Worm (Caenorhabditis elegans): Measurements from ENCODE around the gene R105.1.

DNA sequence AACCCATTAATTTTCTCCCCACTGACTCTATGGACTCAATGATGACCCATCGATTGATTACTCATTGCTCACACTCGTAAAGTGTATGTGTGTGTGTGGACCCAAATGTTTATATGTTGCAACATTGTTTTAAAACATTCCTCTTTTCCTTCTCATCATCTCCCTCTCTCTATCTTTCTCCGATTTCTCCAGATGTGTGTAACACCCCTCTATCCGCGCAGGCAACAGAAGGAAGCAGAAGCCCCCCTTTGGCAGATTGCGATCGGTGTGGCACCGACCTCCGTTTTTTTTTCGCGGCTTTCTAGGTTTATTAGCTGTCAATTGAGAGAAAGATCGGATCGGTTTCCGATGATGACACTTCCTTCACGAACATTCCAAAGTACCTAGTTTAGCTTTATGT, 10.1 kb downstream of the R105.1 start:
- TF ChIP-seq skn-1 (tag; optimal IDR thresholded peaks at IDR 0.05) (no peak), lin-11 (tag; optimal IDR thresholded peaks at IDR 0.05) (no peak), C34F6.9 (tag; optimal IDR thresholded peaks at IDR 0.05) (no peak), unc-62 (GFP tag; optimal IDR thresholded peaks at IDR 0.05) (no peak), aly-2 (tag; optimal IDR thresholded peaks at IDR 0.05) (no peak), lsy-2 (tag; optimal IDR thresholded peaks at IDR 0.05) (no peak), elt-3 (tag; optimal IDR thresholded peaks at IDR 0.05) (no peak), lin-13 (GFP tag; optimal IDR thresholded peaks at IDR 0.05) (no peak), egl-27 (tag; optimal IDR thresholded peaks at IDR 0.05) (no peak), mbf-1 (tag; optimal IDR thresholded peaks at IDR 0.05) (no peak), blmp-1 (tag; optimal IDR thresholded peaks at IDR 0.05; ENCODE audit: insufficient read depth) (no peak)

Data from whole organism, L2 larva.